Fruit fly (Drosophila melanogaster) whole organism, prepupa: ENCODE measurements around the gene wntD.

Source experiments
- Blimp-1 ChIP-seq: fragments of 200-800 bp; sonication (Bioruptor generic); optimal IDR thresholded peaks from 3 replicates; lab custom pipeline; 2017; ENCODE audit warnings: missing biosample characterization, missing genetic modification characterization, mild to moderate bottlenecking, moderate library complexity, missing genetic modification reagents
- CG10669 ChIP-seq: fragments of 200-800 bp; sonication (Bioruptor generic); optimal IDR thresholded peaks from 3 replicates; lab custom pipeline; 2018; ENCODE audit warnings: missing biosample characterization, mild to moderate bottlenecking, missing genetic modification characterization, moderate library complexity
- CG11294 ChIP-seq: fragments of 200-800 bp; sonication (Bioruptor generic); IDR thresholded peaks from 2 replicates; pipeline ENCODE4 v1.3.6; 2022; ENCODE audit warnings: missing biosample characterization, missing genetic modification characterization
- CG11762 ChIP-seq: fragments of 200-800 bp; sonication (Bioruptor generic); optimal IDR thresholded peaks from 3 replicates; lab custom pipeline; 2016; ENCODE audit warnings: missing biosample characterization, missing genetic modification characterization; ENCODE audit not compliant: insufficient read depth
- CG15336 ChIP-seq: fragments of 200-800 bp; sonication (Bioruptor generic); IDR thresholded peaks from 2 replicates; pipeline ENCODE4 v1.3.6; 2022; ENCODE audit warnings: missing biosample characterization, missing genetic modification characterization
- CG1621 ChIP-seq: fragments of 200-800 bp; sonication (Bioruptor generic); optimal IDR thresholded peaks from 3 replicates; lab custom pipeline; 2018; ENCODE audit warnings: missing biosample characterization, mild to moderate bottlenecking, missing genetic modification characterization
- CG3032 ChIP-seq: fragments of 200-800 bp; optimal IDR thresholded peaks from 2 replicates; lab custom pipeline; 2019; ENCODE audit warnings: missing biosample characterization, mild to moderate bottlenecking, missing genetic modification characterization, moderate library complexity
- CG31627 ChIP-seq: fragments of 200-800 bp; sonication (Bioruptor generic); optimal IDR thresholded peaks from 3 replicates; lab custom pipeline; 2016; ENCODE audit warnings: missing biosample characterization, missing genetic modification characterization
- CG32006 ChIP-seq: fragments of 200-800 bp; sonication (Bioruptor generic); optimal IDR thresholded peaks from 3 replicates; lab custom pipeline; 2017; ENCODE audit warnings: missing biosample characterization, mild to moderate bottlenecking, missing genetic modification characterization
- CG34406 ChIP-seq: fragments of 200-800 bp; sonication (Bioruptor generic); optimal IDR thresholded peaks from 3 replicates; lab custom pipeline; 2016; ENCODE audit warnings: missing biosample characterization, missing genetic modification characterization
- CG3919 ChIP-seq: fragments of 200-800 bp; sonication (Bioruptor generic); optimal IDR thresholded peaks from 3 replicates; lab custom pipeline; 2016; ENCODE audit warnings: missing biosample characterization, missing genetic modification characterization
- CG6792 ChIP-seq: fragments of 200-800 bp; sonication (Bioruptor generic); optimal IDR thresholded peaks from 3 replicates; lab custom pipeline; 2016; ENCODE audit warnings: missing biosample characterization, missing genetic modification characterization
- CG6808 ChIP-seq: fragments of 200-800 bp; sonication (Bioruptor generic); optimal IDR thresholded peaks from 3 replicates; lab custom pipeline; 2017; ENCODE audit warnings: missing biosample characterization, missing genetic modification characterization, mild to moderate bottlenecking, moderate library complexity, missing genetic modification reagents
- CG6854 ChIP-seq: fragments of 200-800 bp; sonication (Bioruptor generic); optimal IDR thresholded peaks from 2 replicates; lab custom pipeline; 2017; ENCODE audit warnings: missing biosample characterization, mild to moderate bottlenecking, missing genetic modification characterization
- CG7368 ChIP-seq: fragments of 200-800 bp; sonication (Bioruptor generic); optimal IDR thresholded peaks from 3 replicates; lab custom pipeline; 2016; ENCODE audit warnings: missing biosample characterization, missing genetic modification characterization
- CG8119 ChIP-seq: fragments of 200-800 bp; sonication (Bioruptor generic); IDR thresholded peaks from 3 replicates; pipeline ENCODE4 v1.3.6; 2022; ENCODE audit warnings: missing biosample characterization, missing genetic modification characterization
- CG8632 ChIP-seq: fragments of 200-800 bp; sonication (Bioruptor generic); optimal IDR thresholded peaks from 3 replicates; lab custom pipeline; 2016; ENCODE audit warnings: missing biosample characterization, missing genetic modification characterization
- CG9139 ChIP-seq: fragments of 200-800 bp; sonication (Bioruptor generic); optimal IDR thresholded peaks from 3 replicates; lab custom pipeline; 2017; ENCODE audit warnings: missing biosample characterization, mild to moderate bottlenecking, missing genetic modification characterization
- Eip75B ChIP-seq: fragments of 200-800 bp; sonication (Bioruptor generic); optimal IDR thresholded peaks from 3 replicates; lab custom pipeline; 2016; ENCODE audit warnings: missing biosample characterization, missing genetic modification characterization
- Eip78C ChIP-seq: fragments of 200-800 bp; sonication (Bioruptor generic); peaks from one replicate; lab custom pipeline; 2016; ENCODE audit warnings: missing biosample characterization, missing genetic modification characterization
- Eip93F ChIP-seq: fragments of 200-800 bp; sonication (Bioruptor generic); optimal IDR thresholded peaks from 2 replicates; lab custom pipeline; 2016; ENCODE audit warnings: missing biosample characterization, mild to moderate bottlenecking, missing genetic modification characterization
- Ets96B ChIP-seq: fragments of 200-800 bp; optimal IDR thresholded peaks from 2 replicates; lab custom pipeline; 2019; ENCODE audit warnings: missing biosample characterization, mild to moderate bottlenecking, missing genetic modification characterization, moderate library complexity
- Hr38 ChIP-seq: sonication (Bioruptor generic); optimal IDR thresholded peaks from 2 replicates; lab custom pipeline; 2016; ENCODE audit warnings: missing biosample characterization, missing genetic modification characterization
- Hr4 ChIP-seq: fragments of 200-800 bp; sonication (Bioruptor generic); optimal IDR thresholded peaks from 3 replicates; lab custom pipeline; 2016; ENCODE audit warnings: missing biosample characterization, missing genetic modification characterization
- Lpt ChIP-seq: fragments of 200-800 bp; sonication (Bioruptor generic); optimal IDR thresholded peaks from 3 replicates; lab custom pipeline; 2016; ENCODE audit warnings: missing biosample characterization, missing genetic modification characterization
- Smox ChIP-seq: fragments of 200-800 bp; sonication (Bioruptor generic); optimal IDR thresholded peaks from 3 replicates; lab custom pipeline; 2016; ENCODE audit warnings: missing biosample characterization, missing genetic modification characterization
- Sox102F ChIP-seq: fragments of 200-800 bp; sonication (Bioruptor generic); optimal IDR thresholded peaks from 2 replicates; lab custom pipeline; 2016; ENCODE audit warnings: missing biosample characterization, mild to moderate bottlenecking, missing genetic modification characterization
- Sox14 ChIP-seq: fragments of 200-800 bp; sonication (Bioruptor generic); optimal IDR thresholded peaks from 3 replicates; lab custom pipeline; 2016; ENCODE audit warnings: missing biosample characterization, missing genetic modification characterization
- Sox15 ChIP-seq: fragments of 200-800 bp; sonication (Bioruptor generic); optimal IDR thresholded peaks from 3 replicates; lab custom pipeline; 2016; ENCODE audit warnings: missing biosample characterization, missing genetic modification characterization
- achi ChIP-seq: fragments of 200-800 bp; sonication (Bioruptor generic); optimal IDR thresholded peaks from 3 replicates; lab custom pipeline; 2016; ENCODE audit warnings: missing biosample characterization, missing genetic modification characterization
- cyc ChIP-seq: fragments of 200-800 bp; sonication (Bioruptor generic); optimal IDR thresholded peaks from 3 replicates; lab custom pipeline; 2016; ENCODE audit warnings: missing biosample characterization, missing genetic modification characterization
- dac ChIP-seq: fragments of 200-800 bp; sonication (Bioruptor generic); optimal IDR thresholded peaks from 2 replicates; lab custom pipeline; 2017; ENCODE audit warnings: missing biosample characterization, mild to moderate bottlenecking, missing genetic modification characterization
- eg ChIP-seq: fragments of 200-800 bp; sonication (Bioruptor generic); IDR thresholded peaks from 3 replicates; pipeline ENCODE4 v1.3.6; 2022; ENCODE audit warnings: missing biosample characterization, missing genetic modification characterization
- esn ChIP-seq: fragments of 200-800 bp; sonication (Bioruptor generic); optimal IDR thresholded peaks from 2 replicates; lab custom pipeline; 2016; ENCODE audit warnings: missing biosample characterization, mild to moderate bottlenecking, missing genetic modification characterization, moderate library complexity
- fd59A ChIP-seq: fragments of 200-800 bp; sonication (Bioruptor generic); optimal IDR thresholded peaks from 2 replicates; lab custom pipeline; 2017; ENCODE audit warnings: missing biosample characterization, mild to moderate bottlenecking, missing genetic modification characterization, missing genetic modification reagents
- fd85E ChIP-seq: fragments of 200-800 bp; sonication (Bioruptor generic); optimal IDR thresholded peaks from 3 replicates; lab custom pipeline; 2016; ENCODE audit warnings: missing biosample characterization, missing genetic modification characterization
- fkh ChIP-seq: fragments of 200-800 bp; sonication (Bioruptor generic); optimal IDR thresholded peaks from 3 replicates; lab custom pipeline; 2017; ENCODE audit warnings: missing biosample characterization, mild to moderate bottlenecking, missing genetic modification characterization, moderate library complexity
- net ChIP-seq: fragments of 200-800 bp; sonication (Bioruptor generic); optimal IDR thresholded peaks from 3 replicates; lab custom pipeline; 2016; ENCODE audit warnings: missing biosample characterization, missing genetic modification characterization
- pdm3 ChIP-seq: fragments of 200-800 bp; sonication (Bioruptor generic); optimal IDR thresholded peaks from 3 replicates; lab custom pipeline; 2016; ENCODE audit warnings: missing biosample characterization, missing genetic modification characterization
- salr ChIP-seq, 2 experiments: fragments of 200-800 bp; sonication (Bioruptor generic); optimal IDR thresholded peaks; 3 replicates each; lab custom pipeline; 2016 to 2018; ENCODE audit warnings: missing biosample characterization in 2 of 2, missing genetic modification characterization in 2 of 2, mild to moderate bottlenecking in 1 of 2
- spab ChIP-seq: fragments of 200-800 bp; sonication (Bioruptor generic); optimal IDR thresholded peaks from 2 replicates; lab custom pipeline; 2017; ENCODE audit warnings: missing biosample characterization, mild to moderate bottlenecking, missing genetic modification characterization, missing genetic modification reagents
- ss ChIP-seq, 2 experiments: fragments of 200-800 bp; sonication (Bioruptor generic); optimal IDR thresholded peaks; 2 replicates in 1 of 2; 3 replicates in 1 of 2; lab custom pipeline; 2017 to 2018; ENCODE audit warnings: mild to moderate bottlenecking in 2 of 2, missing biosample characterization in 2 of 2, missing genetic modification characterization in 2 of 2, moderate library complexity in 1 of 2
- svp ChIP-seq: fragments of 200-800 bp; sonication (Bioruptor generic); peaks from one replicate; lab custom pipeline; 2016; ENCODE audit warnings: missing biosample characterization, missing genetic modification characterization
- topi ChIP-seq: fragments of 200-800 bp; sonication (Bioruptor generic); optimal IDR thresholded peaks from 3 replicates; lab custom pipeline; 2016; ENCODE audit warnings: missing biosample characterization, missing genetic modification characterization
- vri ChIP-seq: fragments of 200-800 bp; sonication (Bioruptor generic); optimal IDR thresholded peaks from 3 replicates; lab custom pipeline; 2016; ENCODE audit warnings: missing biosample characterization, mild to moderate bottlenecking, missing genetic modification characterization

wntD gene

dm6 chr3R:13264061-13264661 lies 28.8 kb downstream of the wntD start, which contains the start of gene Ravus:
Ravus (minus strand) TSS chr3R:13264061.
- peak; percentile 69 for TF ChIP-seq Sox14 (GFP tag; lab: Kevin White, UChicago)
- peak; percentile 61 for TF ChIP-seq esn (GFP tag; lab: Kevin White, UChicago)
- peak; percentile 70 for TF ChIP-seq CG31627 (GFP tag; lab: Kevin White, UChicago)
- peak; percentile 42 for TF ChIP-seq Ets96B (tag; lab: Kevin White, UChicago)
- no peak for TF ChIP-seq CG6808
- peak; percentile 76 for TF ChIP-seq Eip78C (GFP tag; lab: Kevin White, UChicago)
- no peak for TF ChIP-seq Blimp-1 (GFP tag; lab: Kevin White, UChicago)
- TF ChIP-seq eg = peak; percentile 30; the same call in 1 of the 3 replicates
- peak; percentile 52 for TF ChIP-seq cyc (GFP tag; lab: Kevin White, UChicago)
- TF ChIP-seq CG8119 (GFP tag; lab: Robert Waterston, UW) = no peak
- peak; percentile 63 for TF ChIP-seq CG3032 (tag; lab: Kevin White, UChicago)
- TF ChIP-seq CG11762 = peak; percentile 34
- peak; percentile 20 for TF ChIP-seq CG7368 (GFP tag; lab: Kevin White, UChicago)
- peak; percentile 72 for TF ChIP-seq achi (GFP tag; lab: Kevin White, UChicago)
- peak; percentile 15 for TF ChIP-seq CG6792 (GFP tag; lab: Kevin White, UChicago)
- peak; percentile 36 for TF ChIP-seq Sox15 (GFP tag; lab: Kevin White, UChicago)
- TF ChIP-seq CG6854 = no peak
- peak; percentile 79 for TF ChIP-seq svp (GFP tag; lab: Kevin White, UChicago)
- TF ChIP-seq CG11294 = no peak
- no peak for TF ChIP-seq fd85E (GFP tag; lab: Kevin White, UChicago)
- TF ChIP-seq, all 60 proteins: peak for 14

- TF ChIP-seq CG32006 (GFP tag; lab: Kevin White, UChicago) (no peak), fd59A (GFP tag; lab: Kevin White, UChicago) (no peak), CG15336 (GFP tag; lab: Robert Waterston, UW) (no peak), Lpt (no peak), pdm3 (no peak), salr (GFP tag; optimal IDR thresholded peaks at IDR 0.05; lab: Kevin White, UChicago) (no peak), CG8119 (GFP tag; lab: Robert Waterston, UW) (no peak), CG9139 (GFP tag; lab: Kevin White, UChicago) (no peak)
These were observed 31.3 kb downstream of the wntD start for dm6 chr3R:13261706-13262105.

dm6 chr3R:13260114-13260673 lies 32.8 kb downstream of the wntD start, which contains the start of gene CG11686:
CG11686 (plus strand) TSS chr3R:13260356.
- TF ChIP-seq fkh (GFP tag; lab: Kevin White, UChicago) (peak; percentile 70), Eip93F (no peak), topi (GFP tag; lab: Kevin White, UChicago) (no peak), Smox (GFP tag; lab: Kevin White, UChicago) (no peak), CG31627 (GFP tag; lab: Kevin White, UChicago) (no peak), CG1621 (tag; lab: Kevin White, UChicago) (peak; percentile 1), spab (GFP tag; lab: Kevin White, UChicago) (no peak), vri (GFP tag; lab: Kevin White, UChicago) (peak; percentile 26), Hr38 (GFP tag; lab: Kevin White, UChicago) (no peak), CG3919 (GFP tag; lab: Kevin White, UChicago) (no peak), Hr4 (no peak), CG9139 (GFP tag; lab: Kevin White, UChicago) (no peak), CG6854 (no peak), dac (GFP tag; lab: Kevin White, UChicago) (no peak), Ets96B (tag; lab: Kevin White, UChicago) (no peak), Sox14 (GFP tag; lab: Kevin White, UChicago) (peak; percentile 1), CG34406 (peak; percentile 8), Blimp-1 (GFP tag; lab: Kevin White, UChicago) (no peak), Eip75B (GFP tag; lab: Kevin White, UChicago) (no peak), cyc (GFP tag; lab: Kevin White, UChicago) (no peak), CG32006 (GFP tag; lab: Kevin White, UChicago) (no peak), ss (GFP tag; optimal IDR thresholded peaks at IDR 0.05; lab: Kevin White, UChicago) (no peak), eg (peak; percentile 51; the same call in 1 of the 3 replicates), salr (GFP tag; optimal IDR thresholded peaks at IDR 0.05; lab: Kevin White, UChicago) (no peak), Sox102F (GFP tag; lab: Kevin White, UChicago) (peak; percentile 51), CG8632 (GFP tag; lab: Kevin White, UChicago) (peak; percentile 6), net (no peak), CG11762 (no peak), CG10669 (GFP tag; lab: Kevin White, UChicago) (no peak), CG7368 (GFP tag; lab: Kevin White, UChicago) (no peak)
